Worm (Caenorhabditis elegans) whole organism, L1 larva: ENCODE measurements around the gene hmg-12.

ENCODE experiments used
- C34B4.2 ChIP-seq: sonication (generic microtip); optimal IDR thresholded peaks from 2 replicates; lab custom pipeline; 2017; ENCODE audit warnings: mild to moderate bottlenecking, missing genetic modification characterization, missing compliant biosample characterization
- Y116A8C.19 ChIP-seq: sonication (generic microtip); optimal IDR thresholded peaks from 2 replicates; lab custom pipeline; 2016; ENCODE audit warnings: missing compliant biosample characterization, missing genetic modification characterization, borderline replicate concordance
- elt-3 ChIP-seq, 6 experiments: fragments of 150-350 bp in 1 of 6; sonication (generic microtip); optimal IDR thresholded peaks; 2 replicates each; lab custom pipeline; 2017 to 2018; ENCODE audit warnings: missing biosample characterization in 6 of 6, missing genetic modification characterization in 6 of 6, inconsistent platforms in 1 of 6
- lin-13 ChIP-seq: fragments of 150-350 bp; optimal IDR thresholded peaks from 2 replicates; lab custom pipeline; 2014; ENCODE audit warnings: missing biosample characterization, missing genetic modification reagents, missing genetic modification characterization
- mdl-1 ChIP-seq, 2 experiments: fragments of 150-350 bp; optimal IDR thresholded peaks; 2 replicates each; lab custom pipeline; 2014 to 2017; ENCODE audit warnings: missing biosample characterization in 2 of 2, missing genetic modification characterization in 2 of 2, inconsistent platforms in 1 of 2
- nhr-11 ChIP-seq: fragments of 150-350 bp; optimal IDR thresholded peaks from 2 replicates; lab custom pipeline; 2014; ENCODE audit warnings: missing biosample characterization, missing genetic modification characterization
- nhr-12 ChIP-seq: sonication (generic microtip); optimal IDR thresholded peaks from 2 replicates; lab custom pipeline; 2017; ENCODE audit warnings: missing biosample characterization, missing genetic modification characterization
- nhr-76 ChIP-seq: sonication (generic microtip); optimal IDR thresholded peaks from 2 replicates; lab custom pipeline; 2017; ENCODE audit warnings: missing biosample characterization, missing genetic modification characterization
- nhr-77 ChIP-seq: fragments of 150-350 bp; optimal IDR thresholded peaks from 2 replicates; lab custom pipeline; 2014; ENCODE audit warnings: missing biosample characterization, missing genetic modification characterization
- pqm-1 ChIP-seq: sonication (generic microtip); optimal IDR thresholded peaks from 3 replicates; lab custom pipeline; 2017; ENCODE audit warnings: missing biosample characterization, missing genetic modification characterization
- skn-1 ChIP-seq: fragments of 150-350 bp; optimal IDR thresholded peaks from 2 replicates; lab custom pipeline; 2014; ENCODE audit warnings: missing biosample characterization, missing genetic modification characterization
- sox-4 ChIP-seq: sonication (generic microtip); optimal IDR thresholded peaks from 2 replicates; lab custom pipeline; 2016; ENCODE audit warnings: missing genetic modification characterization, missing compliant biosample characterization
- sptf-1 ChIP-seq: fragments of 150-350 bp; optimal IDR thresholded peaks from 2 replicates; lab custom pipeline; 2014; ENCODE audit warnings: missing biosample characterization, missing genetic modification characterization
- unc-62 ChIP-seq: fragments of 150-350 bp; optimal IDR thresholded peaks from 2 replicates; lab custom pipeline; 2014; ENCODE audit warnings: missing biosample characterization, missing genetic modification reagents, missing genetic modification characterization

DNA sequence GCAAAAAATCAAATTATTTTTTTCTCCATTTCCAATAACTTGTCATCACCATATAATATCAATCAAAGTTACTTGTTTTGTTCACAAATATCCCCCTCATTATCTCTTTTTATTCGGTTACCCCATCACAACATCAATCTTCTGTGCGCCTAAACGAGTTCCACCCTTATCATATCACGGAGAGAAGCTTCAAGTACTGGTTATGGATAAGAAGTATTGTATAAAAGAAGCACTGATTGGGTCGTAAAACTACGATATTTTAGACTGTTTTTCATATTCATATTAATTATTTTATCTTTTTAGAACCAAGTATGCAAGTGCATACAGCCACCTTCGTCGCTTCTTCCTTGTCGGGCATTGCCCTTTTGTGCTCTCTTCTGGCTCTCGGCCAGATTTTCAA, 48.1 kb upstream of the hmg-12 start, which contains the start of gene col-84:
- TF ChIP-seq skn-1 (tag; lab: Kevin White, UChicago) (no peak), unc-62 (GFP tag; lab: Kevin White, UChicago) (no peak), mdl-1 (tag; optimal IDR thresholded peaks at IDR 0.05; lab: Kevin White, UChicago) (no peak), nhr-11 (tag; lab: Kevin White, UChicago) (no peak), pqm-1 (tag; lab: Kevin White, UChicago) (no peak), C34B4.2 (no peak), nhr-77 (tag; lab: Kevin White, UChicago) (no peak), sox-4 (tag; lab: Kevin White, UChicago) (no peak), nhr-76 (no peak), elt-3 (tag; optimal IDR thresholded peaks at IDR 0.05; lab: Kevin White, UChicago) (no peak), lin-13 (no peak), nhr-12 (no peak), sptf-1 (tag; lab: Kevin White, UChicago) (no peak), Y116A8C.19 (tag; lab: Kevin White, UChicago) (no peak)
